Fruit fly (Drosophila melanogaster) whole organism, embryonic: Measurements from ENCODE around the gene CG9760.

Source experiments
- CG10565 ChIP-seq: fragments of 200-800 bp; sonication (Bioruptor generic); optimal IDR thresholded peaks from 3 replicates; lab custom pipeline; 2016; ENCODE audit warnings: missing biosample characterization, mild to moderate bottlenecking, missing genetic modification characterization
- CG11560 ChIP-seq: fragments of 200-800 bp; sonication (Bioruptor generic); IDR thresholded peaks from 3 replicates; pipeline ENCODE4 v1.3.6; 2022; ENCODE audit warnings: missing biosample characterization, missing genetic modification characterization
- CG12219 ChIP-seq: fragments of 200-800 bp; sonication (Bioruptor generic); optimal IDR thresholded peaks from 3 replicates; lab custom pipeline; 2018; ENCODE audit warnings: missing biosample characterization, mild to moderate bottlenecking, missing genetic modification characterization
- CG12769 ChIP-seq: fragments of 200-800 bp; sonication (Bioruptor generic); optimal IDR thresholded peaks from 2 replicates; lab custom pipeline; 2019; ENCODE audit warnings: missing biosample characterization, mild to moderate bottlenecking, missing genetic modification characterization, moderate library complexity
- CG1647 ChIP-seq: fragments of 200-800 bp; sonication (Bioruptor generic); optimal IDR thresholded peaks from 3 replicates; lab custom pipeline; 2016; ENCODE audit warnings: missing biosample characterization, missing genetic modification characterization
- CG16813 ChIP-seq: fragments of 200-800 bp; sonication (Bioruptor generic); IDR thresholded peaks from 3 replicates; pipeline ENCODE4 v1.3.6; 2022; ENCODE audit warnings: missing biosample characterization, missing genetic modification characterization; ENCODE audit not compliant: partially characterized antibody
- CG17328 ChIP-seq: fragments of 200-800 bp; sonication (Bioruptor generic); IDR thresholded peaks from 2 replicates; pipeline ENCODE4 v1.3.6; 2022; ENCODE audit warnings: missing biosample characterization, missing genetic modification characterization
- CG17361 ChIP-seq: fragments of 200-800 bp; sonication (Bioruptor generic); IDR thresholded peaks from 3 replicates; pipeline ENCODE4 v1.3.6; 2022; ENCODE audit warnings: missing biosample characterization, missing genetic modification characterization
- CG17829 ChIP-seq: fragments of 200-800 bp; optimal IDR thresholded peaks from 2 replicates; lab custom pipeline; 2019; ENCODE audit warnings: missing biosample characterization, mild to moderate bottlenecking, missing genetic modification characterization, moderate library complexity
- CG3281 ChIP-seq: fragments of 200-800 bp; sonication (Bioruptor generic); optimal IDR thresholded peaks from 3 replicates; lab custom pipeline; 2017; ENCODE audit warnings: missing biosample characterization, mild to moderate bottlenecking, missing genetic modification characterization
- CG34376 ChIP-seq: fragments of 200-800 bp; sonication (Bioruptor generic); optimal IDR thresholded peaks from 2 replicates; lab custom pipeline; 2018; ENCODE audit warnings: missing biosample characterization, mild to moderate bottlenecking, missing genetic modification characterization
- CG6175 ChIP-seq: fragments of 200-800 bp; sonication (Bioruptor generic); IDR thresholded peaks from 3 replicates; pipeline ENCODE4 v1.3.6; 2022; ENCODE audit warnings: missing biosample characterization, missing genetic modification characterization
- CG6254 ChIP-seq: fragments of 200-800 bp; sonication (Bioruptor generic); optimal IDR thresholded peaks from 3 replicates; lab custom pipeline; 2017; ENCODE audit warnings: mild to moderate bottlenecking, missing biosample characterization, missing genetic modification reagents, missing genetic modification characterization
- CG6689 ChIP-seq: fragments of 200-800 bp; sonication (Bioruptor generic); IDR thresholded peaks from 2 replicates; pipeline ENCODE4 v1.3.6; 2022; ENCODE audit warnings: missing biosample characterization, missing genetic modification characterization
- CG6813 ChIP-seq: fragments of 200-800 bp; sonication (Bioruptor generic); optimal IDR thresholded peaks from 2 replicates; lab custom pipeline; 2017; ENCODE audit warnings: missing biosample characterization, missing genetic modification characterization, mild to moderate bottlenecking, moderate library complexity, missing genetic modification reagents
- CG7745 ChIP-seq: fragments of 200-800 bp; sonication (Bioruptor generic); optimal IDR thresholded peaks from 2 replicates; lab custom pipeline; 2018; ENCODE audit warnings: missing biosample characterization, mild to moderate bottlenecking, missing genetic modification characterization, moderate library complexity
- CG8924 ChIP-seq: fragments of 200-800 bp; optimal IDR thresholded peaks from 3 replicates; lab custom pipeline; 2019; ENCODE audit warnings: missing biosample characterization, mild to moderate bottlenecking, missing genetic modification characterization, moderate library complexity
- CG8944 ChIP-seq: fragments of 200-800 bp; sonication (Bioruptor generic); optimal IDR thresholded peaks from 3 replicates; lab custom pipeline; 2016; ENCODE audit warnings: missing biosample characterization, missing genetic modification characterization
- CTCF ChIP-seq: fragments of 200-800 bp; sonication (Bioruptor generic); optimal IDR thresholded peaks from 2 replicates; lab custom pipeline; 2017; ENCODE audit warnings: missing biosample characterization, mild to moderate bottlenecking, missing genetic modification characterization, moderate library complexity
- Camta ChIP-seq: fragments of 200-800 bp; sonication (Bioruptor generic); optimal IDR thresholded peaks from 2 replicates; lab custom pipeline; 2016; ENCODE audit warnings: missing biosample characterization, missing genetic modification characterization
- D ChIP-seq, 2 experiments: fragments of 200-800 bp in 1 of 2; fragments of >200 bp in 1 of 2; sonication (Bioruptor generic) in 1 of 2; optimal IDR thresholded peaks; 2 replicates in 1 of 2; 3 replicates in 1 of 2; lab custom pipeline; 2017; ENCODE audit warnings: mild to moderate bottlenecking in 1 of 2, missing biosample characterization in 1 of 2, missing genetic modification characterization in 1 of 2, missing genetic modification reagents in 1 of 2
- D19B ChIP-seq: fragments of 200-800 bp; sonication (Bioruptor generic); optimal IDR thresholded peaks from 2 replicates; lab custom pipeline; 2017; ENCODE audit warnings: missing biosample characterization, mild to moderate bottlenecking, missing genetic modification characterization
- Dref ChIP-seq: fragments of 200-800 bp; sonication (Bioruptor generic); IDR thresholded peaks from 2 replicates; pipeline ENCODE4 v1.3.6; 2022; ENCODE audit warnings: missing biosample characterization, missing genetic modification characterization
- Med ChIP-seq: fragments of 200-800 bp; sonication (Bioruptor generic); peaks from one replicate; lab custom pipeline; 2016; ENCODE audit warnings: missing biosample characterization, missing genetic modification characterization, mild to moderate bottlenecking, inconsistent platforms, moderate library complexity
- Nf-YC ChIP-seq: fragments of 200-800 bp; optimal IDR thresholded peaks from 3 replicates; lab custom pipeline; 2019; ENCODE audit warnings: missing biosample characterization, mild to moderate bottlenecking, missing genetic modification characterization, moderate library complexity
- Pdp1 ChIP-seq, 2 experiments: fragments of 200-800 bp; sonication (Bioruptor generic); optimal IDR thresholded peaks; 3 replicates each; lab custom pipeline; 2016; ENCODE audit warnings: missing biosample characterization in 2 of 2, missing genetic modification characterization in 2 of 2, mild to moderate bottlenecking in 1 of 2, moderate library complexity in 1 of 2
- Ravus ChIP-seq: fragments of 200-800 bp; sonication (Bioruptor generic); IDR thresholded peaks from 2 replicates; pipeline ENCODE4 v1.3.6; 2022; ENCODE audit warnings: missing biosample characterization, missing genetic modification characterization
- Tbp ChIP-seq: fragments of >200 bp; optimal IDR thresholded peaks from 2 replicates; lab custom pipeline; 2018; ENCODE audit warnings: missing biosample characterization, missing genetic modification characterization
- abd-A ChIP-seq: fragments of 200-800 bp; sonication (Bioruptor generic); optimal IDR thresholded peaks from 3 replicates; lab custom pipeline; 2019; ENCODE audit warnings: missing biosample characterization, mild to moderate bottlenecking, missing genetic modification characterization, moderate library complexity
- amos ChIP-seq: fragments of 200-800 bp; sonication (Bioruptor generic); IDR thresholded peaks from 2 replicates; pipeline ENCODE4 v1.3.6; 2022; ENCODE audit warnings: missing biosample characterization, missing genetic modification characterization; ENCODE audit not compliant: partially characterized antibody
- aop ChIP-seq: fragments of 200-800 bp; sonication (Bioruptor generic); IDR thresholded peaks from 2 replicates; pipeline ENCODE4 v1.3.6; 2022; ENCODE audit warnings: missing biosample characterization, missing genetic modification characterization
- ap ChIP-seq: fragments of 200-800 bp; sonication (Bioruptor generic); IDR thresholded peaks from 2 replicates; pipeline ENCODE4 v1.3.6; 2022; ENCODE audit warnings: missing biosample characterization, missing genetic modification characterization
- danr ChIP-seq: fragments of 200-800 bp; sonication (Bioruptor generic); IDR thresholded peaks from 2 replicates; pipeline ENCODE4 v1.3.6; 2022; ENCODE audit warnings: missing biosample characterization, missing genetic modification characterization
- dimm ChIP-seq: fragments of 200-800 bp; sonication (Bioruptor generic); IDR thresholded peaks from 2 replicates; pipeline ENCODE4 v1.3.6; 2022; ENCODE audit warnings: missing biosample characterization, missing genetic modification characterization
- esg ChIP-seq: fragments of 200-800 bp; sonication (Bioruptor generic); conservative IDR thresholded peaks from 2 replicates; pipeline ENCODE4 v1.3.6; 2022; ENCODE audit warnings: missing biosample characterization, missing genetic modification characterization
- fd96Cb ChIP-seq: fragments of 200-800 bp; sonication (Bioruptor generic); optimal IDR thresholded peaks from 2 replicates; lab custom pipeline; 2018; ENCODE audit warnings: missing biosample characterization, mild to moderate bottlenecking, missing genetic modification characterization, moderate library complexity
- fru ChIP-seq: fragments of >200 bp; optimal IDR thresholded peaks from 2 replicates; lab custom pipeline; 2017
- her ChIP-seq: fragments of 200-800 bp; sonication (Bioruptor generic); optimal IDR thresholded peaks from 2 replicates; lab custom pipeline; 2016; ENCODE audit warnings: missing biosample characterization, missing genetic modification characterization
- insv ChIP-seq, 2 experiments: fragments of 200-800 bp; sonication (Bioruptor generic); optimal IDR thresholded peaks; 3 replicates each; lab custom pipeline; 2016 to 2018; ENCODE audit warnings: missing biosample characterization in 2 of 2, missing genetic modification characterization in 2 of 2
- jumu ChIP-seq: fragments of 200-800 bp; sonication (Bioruptor generic); optimal IDR thresholded peaks from 3 replicates; lab custom pipeline; 2016; ENCODE audit warnings: missing biosample characterization, missing genetic modification characterization
- mam ChIP-seq: fragments of 200-800 bp; sonication (Bioruptor generic); optimal IDR thresholded peaks from 3 replicates; lab custom pipeline; 2016; ENCODE audit warnings: missing biosample characterization, missing genetic modification characterization
- onecut ChIP-seq: fragments of 200-800 bp; sonication (Bioruptor generic); IDR thresholded peaks from 2 replicates; pipeline ENCODE4 v1.3.6; 2022; ENCODE audit warnings: missing biosample characterization, missing genetic modification characterization
- pros ChIP-seq: fragments of 200-800 bp; sonication (Bioruptor generic); optimal IDR thresholded peaks from 3 replicates; lab custom pipeline; 2019; ENCODE audit warnings: missing biosample characterization, mild to moderate bottlenecking, missing genetic modification characterization, moderate library complexity
- run ChIP-seq: fragments of 200-800 bp; sonication (Bioruptor generic); optimal IDR thresholded peaks from 3 replicates; lab custom pipeline; 2018; ENCODE audit warnings: missing biosample characterization, mild to moderate bottlenecking, missing genetic modification characterization
- sr ChIP-seq: fragments of 200-800 bp; sonication (Bioruptor generic); IDR thresholded peaks from 3 replicates; pipeline ENCODE4 v1.3.6; 2022; ENCODE audit warnings: missing biosample characterization, missing genetic modification characterization
- trh ChIP-seq: fragments of 200-800 bp; sonication (Bioruptor generic); optimal IDR thresholded peaks from 2 replicates; lab custom pipeline; 2016; ENCODE audit warnings: missing biosample characterization, missing genetic modification characterization
- tup ChIP-seq: fragments of 200-800 bp; sonication (Bioruptor generic); optimal IDR thresholded peaks from 2 replicates; lab custom pipeline; 2016; ENCODE audit warnings: missing biosample characterization, mild to moderate bottlenecking, missing genetic modification characterization, moderate library complexity
- unc-4 ChIP-seq: fragments of 200-800 bp; sonication (Bioruptor generic); IDR thresholded peaks from 2 replicates; pipeline ENCODE4 v1.3.6; 2022; ENCODE audit warnings: missing biosample characterization, missing genetic modification characterization; ENCODE audit not compliant: partially characterized antibody
- wek ChIP-seq: fragments of 200-800 bp; sonication (Bioruptor generic); optimal IDR thresholded peaks from 3 replicates; lab custom pipeline; 2018; ENCODE audit warnings: missing biosample characterization, mild to moderate bottlenecking, missing genetic modification characterization, moderate library complexity
- zen2 ChIP-seq: fragments of 200-800 bp; sonication (Bioruptor generic); IDR thresholded peaks from 3 replicates; pipeline ENCODE4 v1.3.6; 2022; ENCODE audit warnings: missing biosample characterization, missing genetic modification characterization; ENCODE audit not compliant: partially characterized antibody

CG9760 gene

DNA sequence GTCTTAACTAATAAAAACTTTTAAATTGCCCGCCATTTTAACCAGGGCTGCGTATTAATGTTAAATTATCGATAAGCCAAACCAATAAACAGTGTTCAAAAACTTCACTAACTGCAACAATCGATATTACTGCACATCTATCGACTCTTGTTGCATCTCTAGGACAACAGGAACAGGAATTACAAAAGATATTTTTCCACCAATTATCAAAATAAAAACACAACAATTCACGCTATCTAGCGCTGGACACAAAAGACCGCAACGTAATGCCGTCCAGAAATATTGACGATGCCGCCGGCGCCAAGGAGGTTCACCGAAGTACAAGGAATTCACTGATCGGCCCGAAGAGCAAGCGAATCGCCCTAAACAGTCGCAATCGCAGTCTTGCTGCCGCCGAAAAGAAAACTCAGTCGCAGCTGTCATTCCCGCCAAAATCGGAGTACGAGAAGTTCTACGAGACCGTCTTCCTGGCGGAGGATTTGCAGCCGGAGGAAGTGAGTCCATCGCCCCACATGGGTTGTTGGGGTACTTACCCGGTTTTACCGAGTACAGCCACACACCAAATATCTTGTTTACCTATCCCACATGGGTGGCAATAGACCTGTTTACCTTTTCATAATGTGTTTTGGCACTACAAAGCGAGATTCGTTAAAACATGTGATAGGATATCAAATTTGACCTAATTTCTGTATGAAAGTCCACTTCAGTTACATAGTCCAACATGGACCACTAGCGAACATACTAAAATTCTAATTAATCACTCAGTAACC lies 47.4 kb downstream of the CG9760 start, which contains the start of gene vers (continued):
- TF ChIP-seq her (GFP tag; lab: Kevin White, UChicago) (peak; percentile 0), CG3281 (GFP tag; lab: Kevin White, UChicago) (no peak), CG6175 (GFP tag; lab: Robert Waterston, UW) (no peak), CG6254 (GFP tag; lab: Kevin White, UChicago) (no peak), Med (GFP tag; lab: Kevin White, UChicago) (peak; percentile 88), Nf-YC (tag; lab: Kevin White, UChicago) (no peak), CG12769 (tag; lab: Kevin White, UChicago) (no peak), wek (GFP tag; lab: Kevin White, UChicago) (no peak), dimm (GFP tag; lab: Robert Waterston, UW) (no peak), CG17829 (tag; lab: Kevin White, UChicago) (peak; percentile 42), aop (GFP tag; lab: Robert Waterston, UW) (no peak), Ravus (GFP tag; lab: Robert Waterston, UW) (no peak), CG17328 (GFP tag; lab: Robert Waterston, UW) (no peak), run (no peak), trh (no peak), CG6689 (GFP tag; lab: Robert Waterston, UW) (no peak), Pdp1 (GFP tag; optimal IDR thresholded peaks at IDR 0.05; lab: Kevin White, UChicago) (peak in 1 of 2 experiments; percentile 47), CG17361 (GFP tag; lab: Robert Waterston, UW) (0 out of 3 replicates have a peak, but pooled peaks have one; percentile 34), esg (GFP tag; lab: Robert Waterston, UW) (no peak), CG8924 (tag; lab: Kevin White, UChicago) (no peak), CG34376 (GFP tag; lab: Kevin White, UChicago) (peak; percentile 38), CG6813 (GFP tag; lab: Kevin White, UChicago) (no peak), insv (GFP tag; optimal IDR thresholded peaks at IDR 0.05; lab: Kevin White, UChicago) (no peak), fru (no peak), sr (GFP tag; lab: Robert Waterston, UW) (no peak), ap (no peak), unc-4 (GFP tag; lab: Robert Waterston, UW) (peak; percentile 98), pros (GFP tag; lab: Kevin White, UChicago) (no peak), abd-A (tag; lab: Kevin White, UChicago) (no peak), CTCF (GFP tag; lab: Kevin White, UChicago) (no peak), CG12219 (GFP tag; lab: Kevin White, UChicago) (no peak), CG1647 (GFP tag; lab: Kevin White, UChicago) (no peak), tup (GFP tag; lab: Kevin White, UChicago) (no peak), mam (GFP tag; lab: Kevin White, UChicago) (peak; percentile 47), D (optimal IDR thresholded peaks at IDR 0.05; lab: Kevin White, UChicago) (no peak), D (GFP tag; optimal IDR thresholded peaks at IDR 0.05; lab: Kevin White, UChicago) (no peak), CG7745 (tag; lab: Kevin White, UChicago) (no peak), Camta (GFP tag; lab: Kevin White, UChicago) (no peak), jumu (peak; percentile 8), danr (GFP tag; lab: Robert Waterston, UW) (no peak), Tbp (GFP tag; lab: Kevin White, UChicago) (no peak), CG8944 (GFP tag; lab: Kevin White, UChicago) (no peak), onecut (GFP tag; lab: Robert Waterston, UW) (no peak), amos (peak; percentile 96), zen2 (GFP tag; lab: Robert Waterston, UW) (peak; percentile 88), CG10565 (GFP tag; lab: Kevin White, UChicago) (no peak), CG16813 (GFP tag; lab: Robert Waterston, UW) (peak; percentile 92), fd96Cb (no peak), Dref (GFP tag; lab: Robert Waterston, UW) (peak; percentile 97), D19B (GFP tag; lab: Kevin White, UChicago) (no peak), CG11560 (tag; lab: Robert Waterston, UW) (no peak)
